Fruit fly (Drosophila melanogaster): ENCODE data around the gene CG43125.

The CG43125 gene

dm6 chr3R:28263522-28263921, at the start of gene CG43125:
TSS of gene CG43125 (minus strand) at chr3R:28263622.
- no peak for TF ChIP-seq CG1620 (GFP tag; optimal IDR thresholded peaks at IDR 0.05)
- no peak for TF ChIP-seq Crg-1 (GFP tag; optimal IDR thresholded peaks at IDR 0.05)
- TF ChIP-seq CG11617 (GFP tag; optimal IDR thresholded peaks at IDR 0.05): no peak

- TF ChIP-seq Clk (GFP tag; optimal IDR thresholded peaks at IDR 0.05) (no peak), CG1620 (GFP tag; optimal IDR thresholded peaks at IDR 0.05) (no peak), CG11617 (GFP tag; optimal IDR thresholded peaks at IDR 0.05) (no peak), Crg-1 (GFP tag; optimal IDR thresholded peaks at IDR 0.05) (no peak), pad (GFP tag; optimal IDR thresholded peaks at IDR 0.05) (no peak), Hr96 (GFP tag; optimal IDR thresholded peaks at IDR 0.05) (no peak), cic (GFP tag; optimal IDR thresholded peaks at IDR 0.05) (no peak), Mnt (GFP tag; optimal IDR thresholded peaks at IDR 0.05) (no peak), bab1 (GFP tag; optimal IDR thresholded peaks at IDR 0.05) (no peak), CG33017 (tag; optimal IDR thresholded peaks at IDR 0.05) (no peak), kay (GFP tag; ENCODE audit: borderline replicate concordance) (no peak), CG5204 (GFP tag; optimal IDR thresholded peaks at IDR 0.05) (no peak)
Observed at dm6 chr3R:28307926-28308746, 44.7 kb upstream of the CG43125 start.

dm6 chr3R:28305959-28306358, 42.5 kb upstream of the CG43125 start:
- TF ChIP-seq cic (GFP tag; optimal IDR thresholded peaks at IDR 0.05): no peak
- no peak for TF ChIP-seq CG7101 (tag; optimal IDR thresholded peaks at IDR 0.05)

dm6 chr3R:28304505-28304904, 41.1 kb upstream of the CG43125 start, which contains the start of gene CG12516:
TSS of gene CG12516 (minus strand) at chr3R:28304605.
- no peak for TF ChIP-seq CG11617 (GFP tag; optimal IDR thresholded peaks at IDR 0.05)
- no peak for TF ChIP-seq tj (GFP tag; optimal IDR thresholded peaks at IDR 0.05)
- no peak for TF ChIP-seq CG7101 (tag; optimal IDR thresholded peaks at IDR 0.05)
- TF ChIP-seq CG14711 (tag; optimal IDR thresholded peaks at IDR 0.05): no peak
- no peak for TF ChIP-seq kay (GFP tag; ENCODE audit: borderline replicate concordance)
- TF ChIP-seq cnc (optimal IDR thresholded peaks at IDR 0.05): no peak
- TF ChIP-seq ovo (GFP tag; optimal IDR thresholded peaks at IDR 0.05): no peak
- no peak for TF ChIP-seq toe (GFP tag; optimal IDR thresholded peaks at IDR 0.05)

DNA sequence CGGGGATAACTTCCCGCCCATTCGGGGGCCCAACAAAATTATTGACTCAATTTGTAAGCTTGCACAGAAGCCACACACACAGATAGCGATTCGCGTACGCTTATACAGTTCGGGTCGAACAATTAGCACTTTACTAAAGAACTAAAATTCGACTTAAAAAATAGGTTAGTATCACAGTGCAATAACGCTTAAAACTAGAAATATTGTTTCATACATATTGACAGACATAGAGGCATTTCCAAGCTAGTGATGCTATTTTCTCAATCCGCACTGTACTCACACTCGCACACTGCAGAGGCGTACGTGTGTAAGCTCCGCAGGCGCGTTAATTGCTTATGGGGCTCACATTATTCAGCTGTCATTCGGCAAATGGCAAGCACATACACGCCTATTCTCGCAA, 34.1 kb upstream of the CG43125 start:
- TF ChIP-seq Clk (GFP tag; optimal IDR thresholded peaks at IDR 0.05): no peak
- no peak for TF ChIP-seq tj (GFP tag; optimal IDR thresholded peaks at IDR 0.05)
- TF ChIP-seq CG1620 (GFP tag; optimal IDR thresholded peaks at IDR 0.05): no peak

- no peak for TF ChIP-seq cnc (optimal IDR thresholded peaks at IDR 0.05)
- TF ChIP-seq Crg-1 (GFP tag; optimal IDR thresholded peaks at IDR 0.05): no peak
- no peak for TF ChIP-seq kay (GFP tag; ENCODE audit: borderline replicate concordance)
- TF ChIP-seq CG33017 (tag; optimal IDR thresholded peaks at IDR 0.05): no peak
Observed at dm6 chr3R:28293748-28294147, 30.3 kb upstream of the CG43125 start, which contains the start of gene UQCR-14L. TSS of gene UQCR-14L (plus strand) at chr3R:28294048.

DNA sequence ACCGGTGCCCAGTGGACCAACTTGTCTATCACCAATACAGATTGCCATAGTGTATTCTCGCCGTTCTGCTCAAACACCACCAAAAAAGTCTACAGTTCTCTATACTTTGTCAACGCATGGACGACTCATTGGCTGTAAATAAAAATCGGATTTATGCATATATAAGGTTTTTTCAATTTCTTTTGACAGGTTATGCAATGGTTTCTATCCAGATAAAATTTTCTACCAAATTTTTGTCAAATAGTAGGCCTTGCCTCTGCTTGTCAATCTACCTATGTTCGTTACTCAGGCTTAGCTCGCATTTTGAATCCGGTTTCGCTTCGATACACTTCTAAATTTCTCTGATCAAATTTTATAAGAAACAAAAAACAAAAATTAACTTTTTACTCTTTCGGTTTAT, 29.1 kb upstream of the CG43125 start, which contains the start of gene Mst98Cb:
Gene Mst98Cb, plus strand, starts transcription at position 301 of the 400 bp plus-strand sequence.
- TF ChIP-seq CG1620 (GFP tag; optimal IDR thresholded peaks at IDR 0.05) (no peak), Hr96 (GFP tag; optimal IDR thresholded peaks at IDR 0.05) (no peak), CG7045 (GFP tag; optimal IDR thresholded peaks at IDR 0.05) (no peak), ovo (GFP tag; optimal IDR thresholded peaks at IDR 0.05) (no peak), bab1 (GFP tag; optimal IDR thresholded peaks at IDR 0.05) (no peak), CG14711 (tag; optimal IDR thresholded peaks at IDR 0.05) (no peak), CG11617 (GFP tag; optimal IDR thresholded peaks at IDR 0.05) (no peak), CG33017 (tag; optimal IDR thresholded peaks at IDR 0.05) (no peak), Clk (GFP tag; optimal IDR thresholded peaks at IDR 0.05) (no peak), kay (GFP tag; ENCODE audit: borderline replicate concordance) (no peak), pad (GFP tag; optimal IDR thresholded peaks at IDR 0.05) (no peak), cnc (optimal IDR thresholded peaks at IDR 0.05) (no peak), Crg-1 (GFP tag; optimal IDR thresholded peaks at IDR 0.05) (no peak), CG5204 (GFP tag; optimal IDR thresholded peaks at IDR 0.05) (no peak), tj (GFP tag; optimal IDR thresholded peaks at IDR 0.05) (no peak), toe (GFP tag; optimal IDR thresholded peaks at IDR 0.05) (no peak), cic (GFP tag; optimal IDR thresholded peaks at IDR 0.05) (no peak), Mnt (GFP tag; optimal IDR thresholded peaks at IDR 0.05) (no peak)

DNA sequence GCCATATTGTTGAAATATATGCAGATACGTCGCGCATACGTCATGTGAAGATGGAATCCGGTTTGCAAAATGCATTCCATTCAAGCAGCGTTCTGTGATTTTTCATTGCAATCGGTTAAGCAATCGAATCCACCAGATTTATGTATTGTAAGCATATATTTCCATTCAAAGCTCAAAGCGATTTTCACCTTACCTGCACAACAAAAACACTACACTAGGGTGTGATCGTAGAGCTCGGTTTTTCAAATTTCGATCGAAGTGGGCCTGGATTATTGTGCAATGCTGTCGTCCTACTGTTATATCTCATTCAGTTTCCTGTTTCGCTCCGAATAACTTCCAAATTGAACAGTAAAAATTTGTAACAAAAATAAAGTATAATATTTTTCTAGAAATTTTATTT, 27.6 kb upstream of the CG43125 start, which contains the start of gene Mst98Ca:
Gene Mst98Ca, plus strand, starts transcription at position 301 of the 400 bp plus-strand sequence.
- TF ChIP-seq cnc (optimal IDR thresholded peaks at IDR 0.05) (no peak), CG11617 (GFP tag; optimal IDR thresholded peaks at IDR 0.05) (no peak), toe (GFP tag; optimal IDR thresholded peaks at IDR 0.05) (no peak)
